Fruit fly (Drosophila melanogaster): Measurements from ENCODE around the gene CG5250.

- TF ChIP-seq CG8478 (optimal IDR thresholded peaks at IDR 0.05), result no peak
- no peak for TF ChIP-seq usp (GFP tag; optimal IDR thresholded peaks at IDR 0.05)
- TF ChIP-seq pan (optimal IDR thresholded peaks at IDR 0.05), result no peak
Measured at dm6 chr3R:19248036-19248435, 19.0 kb upstream of the CG5250 start, which contains the start of gene CG5217.
